Fruit fly (Drosophila melanogaster) whole organism, embryonic: ENCODE measurements around the gene Or22b.

Experiments
- Awh ChIP-seq: fragments of 200-800 bp; sonication (Bioruptor generic); IDR thresholded peaks from 2 replicates; pipeline ENCODE4, ENCODE4 v1.3.6; 2022; ENCODE audit warnings: missing biosample characterization, missing genetic modification characterization
- B-H1 ChIP-seq: fragments of 200-800 bp; sonication (Bioruptor generic); IDR thresholded peaks from 3 replicates; pipeline ENCODE4 v1.3.6; 2022; ENCODE audit warnings: missing biosample characterization, missing genetic modification characterization
- Bdp1 ChIP-seq: fragments of 200-800 bp; sonication (Bioruptor generic); optimal IDR thresholded peaks from 3 replicates; lab custom pipeline; 2016; ENCODE audit warnings: missing biosample characterization, missing genetic modification characterization
- CG10274 ChIP-seq: fragments of 200-800 bp; sonication (Bioruptor generic); optimal IDR thresholded peaks from 3 replicates; lab custom pipeline; 2017; ENCODE audit warnings: missing biosample characterization, mild to moderate bottlenecking, missing genetic modification characterization
- CG10321 ChIP-seq: fragments of 200-800 bp; sonication (Bioruptor generic); IDR thresholded peaks from 2 replicates; pipeline ENCODE4 v1.3.6; 2022; ENCODE audit warnings: missing biosample characterization, missing genetic modification characterization
- CG12155 ChIP-seq: fragments of 200-800 bp; sonication (Bioruptor generic); optimal IDR thresholded peaks from 3 replicates; lab custom pipeline; 2016; ENCODE audit warnings: missing biosample characterization, missing genetic modification characterization
- CG12219 ChIP-seq: fragments of 200-800 bp; sonication (Bioruptor generic); optimal IDR thresholded peaks from 3 replicates; lab custom pipeline; 2018; ENCODE audit warnings: missing biosample characterization, mild to moderate bottlenecking, missing genetic modification characterization
- CG12299 ChIP-seq: fragments of 200-800 bp; sonication (Bioruptor generic); optimal IDR thresholded peaks from 2 replicates; lab custom pipeline; 2018; ENCODE audit warnings: missing biosample characterization, mild to moderate bottlenecking, missing genetic modification characterization
- CG14710 ChIP-seq: fragments of 200-800 bp; sonication (Bioruptor generic); optimal IDR thresholded peaks from 3 replicates; lab custom pipeline; 2019; ENCODE audit warnings: missing biosample characterization, mild to moderate bottlenecking, missing genetic modification characterization, moderate library complexity
- CG15269 ChIP-seq: fragments of 200-800 bp; sonication (Bioruptor generic); optimal IDR thresholded peaks from 2 replicates; lab custom pipeline; 2018; ENCODE audit warnings: missing biosample characterization, mild to moderate bottlenecking, missing genetic modification characterization, moderate library complexity
- CG17912 ChIP-seq: fragments of 200-800 bp; sonication (Bioruptor generic); optimal IDR thresholded peaks from 2 replicates; lab custom pipeline; 2018; ENCODE audit warnings: missing biosample characterization, mild to moderate bottlenecking, missing genetic modification characterization
- CG1832 ChIP-seq: fragments of 200-800 bp; sonication (Bioruptor generic); optimal IDR thresholded peaks from 2 replicates; lab custom pipeline; 2017; ENCODE audit warnings: missing biosample characterization, mild to moderate bottlenecking, missing genetic modification characterization, inconsistent platforms
- CG18476 ChIP-seq: fragments of 200-800 bp; sonication (Bioruptor generic); optimal IDR thresholded peaks from 2 replicates; lab custom pipeline; 2016; ENCODE audit warnings: missing biosample characterization, mild to moderate bottlenecking, missing genetic modification characterization
- CG2678 ChIP-seq: fragments of 200-800 bp; sonication (Bioruptor generic); optimal IDR thresholded peaks from 3 replicates; lab custom pipeline; 2019; ENCODE audit warnings: missing biosample characterization, mild to moderate bottlenecking, missing genetic modification characterization, moderate library complexity
- CG32767 ChIP-seq: fragments of 200-800 bp; sonication (Bioruptor generic); IDR thresholded peaks from 2 replicates; pipeline ENCODE4 v1.3.6; 2022; ENCODE audit warnings: missing biosample characterization, missing genetic modification characterization
- CG3407 ChIP-seq: fragments of 200-800 bp; sonication (Bioruptor generic); optimal IDR thresholded peaks from 2 replicates; lab custom pipeline; 2018; ENCODE audit warnings: missing biosample characterization, mild to moderate bottlenecking, missing genetic modification characterization
- CG43689 ChIP-seq: fragments of 200-800 bp; sonication (Bioruptor generic); IDR thresholded peaks from 2 replicates; pipeline ENCODE4 v1.3.6; 2022; ENCODE audit warnings: missing biosample characterization, missing genetic modification characterization
- CG4404 ChIP-seq: fragments of 200-800 bp; sonication (Bioruptor generic); IDR thresholded peaks from 2 replicates; pipeline ENCODE4 v1.3.6; 2022; ENCODE audit warnings: missing biosample characterization, missing genetic modification characterization
- CG5953 ChIP-seq: fragments of 200-800 bp; sonication (Bioruptor generic); IDR thresholded peaks from 2 replicates; pipeline ENCODE4 v1.3.6; 2022; ENCODE audit warnings: missing biosample characterization, missing genetic modification characterization
- CG6813 ChIP-seq: fragments of 200-800 bp; sonication (Bioruptor generic); optimal IDR thresholded peaks from 2 replicates; lab custom pipeline; 2017; ENCODE audit warnings: missing biosample characterization, missing genetic modification characterization, mild to moderate bottlenecking, moderate library complexity, missing genetic modification reagents
- CG8290 ChIP-seq, 3 experiments: fragments of 200-800 bp; sonication (Bioruptor generic); optimal IDR thresholded peaks; 2 replicates each; lab custom pipeline; 2016 to 2019; ENCODE audit warnings: missing biosample characterization in 3 of 3, missing genetic modification characterization in 3 of 3, mild to moderate bottlenecking in 2 of 3, moderate library complexity in 1 of 3
- HLH3B ChIP-seq: fragments of 200-800 bp; sonication (Bioruptor generic); IDR thresholded peaks from 2 replicates; pipeline ENCODE4 v1.3.6; 2022; ENCODE audit warnings: missing biosample characterization, missing genetic modification characterization
- Lhr ChIP-seq: fragments of 200-800 bp; sonication (Bioruptor generic); optimal IDR thresholded peaks from 3 replicates; lab custom pipeline; 2017; ENCODE audit warnings: mild to moderate bottlenecking, missing biosample characterization, missing genetic modification reagents, missing genetic modification characterization
- MESR4 ChIP-seq: fragments of 200-800 bp; sonication (Bioruptor generic); optimal IDR thresholded peaks from 2 replicates; lab custom pipeline; 2018; ENCODE audit warnings: missing biosample characterization, mild to moderate bottlenecking, missing genetic modification characterization, moderate library complexity
- MTF-1 ChIP-seq: fragments of 200-800 bp; sonication (Bioruptor generic); optimal IDR thresholded peaks from 2 replicates; lab custom pipeline; 2018; ENCODE audit warnings: missing biosample characterization, mild to moderate bottlenecking, missing genetic modification characterization, borderline replicate concordance
- Meics ChIP-seq: fragments of 200-800 bp; sonication (Bioruptor generic); optimal IDR thresholded peaks from 2 replicates; lab custom pipeline; 2017; ENCODE audit warnings: missing biosample characterization, mild to moderate bottlenecking, missing genetic modification characterization
- Optix ChIP-seq: fragments of 200-800 bp; sonication (Bioruptor generic); IDR thresholded peaks from 3 replicates; pipeline ENCODE4 v1.3.6; 2022; ENCODE audit warnings: missing biosample characterization, missing genetic modification characterization
- Pdp1 ChIP-seq, 2 experiments: fragments of 200-800 bp; sonication (Bioruptor generic); optimal IDR thresholded peaks; 3 replicates each; lab custom pipeline; 2016; ENCODE audit warnings: missing biosample characterization in 2 of 2, missing genetic modification characterization in 2 of 2, mild to moderate bottlenecking in 1 of 2, moderate library complexity in 1 of 2
- Sox102F ChIP-seq: fragments of 200-800 bp; sonication (Bioruptor generic); optimal IDR thresholded peaks from 2 replicates; lab custom pipeline; 2018; ENCODE audit warnings: missing biosample characterization, mild to moderate bottlenecking, missing genetic modification characterization, moderate library complexity
- TFAM ChIP-seq: fragments of 200-800 bp; sonication (Bioruptor generic); optimal IDR thresholded peaks from 2 replicates; lab custom pipeline; 2017; ENCODE audit warnings: missing biosample characterization, missing genetic modification characterization, inconsistent platforms
- Xrp1 ChIP-seq: fragments of 200-800 bp; sonication (Bioruptor generic); IDR thresholded peaks from 2 replicates; pipeline ENCODE4 v1.3.6; 2022; ENCODE audit warnings: missing biosample characterization, missing genetic modification characterization
- ato ChIP-seq: fragments of 200-800 bp; sonication (Bioruptor generic); IDR thresholded peaks from 2 replicates; pipeline ENCODE4 v1.3.6; 2022; ENCODE audit warnings: missing biosample characterization, missing genetic modification characterization; ENCODE audit not compliant: partially characterized antibody
- corto ChIP-seq: fragments of 200-800 bp; sonication (Bioruptor generic); optimal IDR thresholded peaks from 2 replicates; lab custom pipeline; 2016; ENCODE audit warnings: missing biosample characterization, mild to moderate bottlenecking, missing genetic modification characterization, moderate library complexity
- da ChIP-seq: fragments of 200-800 bp; sonication (Bioruptor generic); optimal IDR thresholded peaks from 2 replicates; lab custom pipeline; 2016; ENCODE audit warnings: missing biosample characterization, missing genetic modification characterization
- disco-r ChIP-seq: fragments of 200-800 bp; sonication (Bioruptor generic); optimal IDR thresholded peaks from 2 replicates; lab custom pipeline; 2016; ENCODE audit warnings: missing biosample characterization, missing genetic modification characterization
- gcm ChIP-seq: fragments of 200-800 bp; sonication (Bioruptor generic); optimal IDR thresholded peaks from 2 replicates; lab custom pipeline; 2019; ENCODE audit warnings: missing biosample characterization, mild to moderate bottlenecking, missing genetic modification characterization, moderate library complexity
- gsb ChIP-seq: fragments of 200-800 bp; sonication (Bioruptor generic); IDR thresholded peaks from 2 replicates; pipeline ENCODE4 v1.3.6; 2022; ENCODE audit warnings: missing biosample characterization, missing genetic modification characterization
- gt ChIP-seq: fragments of 200-800 bp; sonication (Bioruptor generic); IDR thresholded peaks from 2 replicates; pipeline ENCODE4 v1.3.6; 2022; ENCODE audit warnings: missing biosample characterization, missing genetic modification characterization
- kah ChIP-seq: fragments of 200-800 bp; sonication (Bioruptor generic); optimal IDR thresholded peaks from 2 replicates; lab custom pipeline; 2018; ENCODE audit warnings: missing biosample characterization, mild to moderate bottlenecking, missing genetic modification characterization
- knrl ChIP-seq: fragments of 200-800 bp; sonication (Bioruptor generic); IDR thresholded peaks from 3 replicates; pipeline ENCODE4 v1.3.6; 2022; ENCODE audit warnings: missing biosample characterization, missing genetic modification characterization; ENCODE audit not compliant: partially characterized antibody
- lbe ChIP-seq: fragments of 200-800 bp; sonication (Bioruptor generic); optimal IDR thresholded peaks from 2 replicates; lab custom pipeline; 2016; ENCODE audit warnings: missing biosample characterization, mild to moderate bottlenecking, missing genetic modification characterization
- mld ChIP-seq: fragments of 200-800 bp; sonication (Bioruptor generic); IDR thresholded peaks from 3 replicates; pipeline ENCODE4 v1.3.6; 2022; ENCODE audit warnings: missing biosample characterization, missing genetic modification characterization; ENCODE audit not compliant: partially characterized antibody
- odd ChIP-seq: fragments of 200-800 bp; sonication (Bioruptor generic); optimal IDR thresholded peaks from 2 replicates; lab custom pipeline; 2017; ENCODE audit warnings: missing biosample characterization, mild to moderate bottlenecking, missing genetic modification characterization
- otp ChIP-seq: fragments of 200-800 bp; sonication (Bioruptor generic); IDR thresholded peaks from 3 replicates; pipeline ENCODE4, ENCODE4 v1.3.6; 2022; ENCODE audit warnings: missing biosample characterization, missing genetic modification characterization
- rib ChIP-seq: fragments of 200-800 bp; sonication (Bioruptor generic); IDR thresholded peaks from 2 replicates; pipeline ENCODE4 v1.3.6; 2022; ENCODE audit warnings: missing biosample characterization, missing genetic modification characterization
- sna ChIP-seq: fragments of 200-800 bp; sonication (Bioruptor generic); IDR thresholded peaks from 2 replicates; pipeline ENCODE4 v1.3.6; 2022; ENCODE audit warnings: missing biosample characterization, missing genetic modification characterization; ENCODE audit not compliant: partially characterized antibody
- tap ChIP-seq: fragments of 200-800 bp; optimal IDR thresholded peaks from 3 replicates; lab custom pipeline; 2019; ENCODE audit warnings: missing biosample characterization, mild to moderate bottlenecking, missing genetic modification characterization, moderate library complexity
- toy ChIP-seq: fragments of 200-800 bp; sonication (Bioruptor generic); IDR thresholded peaks from 2 replicates; pipeline ENCODE4 v1.3.6; 2022; ENCODE audit warnings: missing biosample characterization, missing genetic modification characterization
- tup ChIP-seq: fragments of 200-800 bp; sonication (Bioruptor generic); optimal IDR thresholded peaks from 2 replicates; lab custom pipeline; 2016; ENCODE audit warnings: missing biosample characterization, mild to moderate bottlenecking, missing genetic modification characterization, moderate library complexity
- wdn ChIP-seq: fragments of 200-800 bp; sonication (Bioruptor generic); IDR thresholded peaks from 2 replicates; pipeline ENCODE4 v1.3.6; 2022; ENCODE audit warnings: missing biosample characterization, missing genetic modification characterization
- zfh2 ChIP-seq: fragments of 200-800 bp; sonication (Bioruptor generic); optimal IDR thresholded peaks from 2 replicates; lab custom pipeline; 2016; ENCODE audit warnings: missing biosample characterization, missing genetic modification characterization

Gene Or22b

dm6 chr2L:1568631-1569030 is 46.1 kb downstream of the Or22b start (continued):
- no peak for TF ChIP-seq Lhr (GFP tag; lab: Kevin White, UChicago)
- TF ChIP-seq CG2678 (tag; lab: Kevin White, UChicago), result peak; percentile 40
- TF ChIP-seq toy, result no peak
- TF ChIP-seq CG32767 (GFP tag; lab: Robert Waterston, UW), result no peak
- TF ChIP-seq CG43689, result no peak
- no peak for TF ChIP-seq gcm (GFP tag; lab: Kevin White, UChicago)
- no peak for TF ChIP-seq tup (GFP tag; lab: Kevin White, UChicago)
- TF ChIP-seq Xrp1, result 0 out of 2 replicates have a peak, but pooled peaks have one; percentile 29
- no peak for TF ChIP-seq CG12155 (GFP tag; lab: Kevin White, UChicago)
- no peak for TF ChIP-seq CG15269
- no peak for TF ChIP-seq knrl (GFP tag; lab: Robert Waterston, UW)
- no peak for TF ChIP-seq Bdp1 (GFP tag; lab: Kevin White, UChicago)
- TF ChIP-seq MTF-1 (GFP tag; lab: Kevin White, UChicago), result no peak
- TF ChIP-seq disco-r (GFP tag; lab: Kevin White, UChicago), result no peak
- no peak for TF ChIP-seq CG12299
- TF ChIP-seq CG6813 (GFP tag; lab: Kevin White, UChicago), result peak; percentile 36
- TF ChIP-seq mld (GFP tag; lab: Robert Waterston, UW), result no peak
- no peak for TF ChIP-seq CG4404 (GFP tag; lab: Robert Waterston, UW)
- no peak for TF ChIP-seq HLH3B (GFP tag; lab: Robert Waterston, UW)
- no peak for TF ChIP-seq odd (GFP tag; lab: Kevin White, UChicago)
- no peak for TF ChIP-seq CG1832 (GFP tag; lab: Kevin White, UChicago)
- TF ChIP-seq CG18476 (GFP tag; lab: Kevin White, UChicago), result no peak
- TF ChIP-seq B-H1 (GFP tag; lab: Robert Waterston, UW), result no peak
- no peak for TF ChIP-seq sna (GFP tag; lab: Robert Waterston, UW)
- TF ChIP-seq zfh2 (GFP tag; lab: Kevin White, UChicago), result no peak
- TF ChIP-seq MESR4 (GFP tag; lab: Kevin White, UChicago), result no peak
- no peak for TF ChIP-seq CG14710 (tag; lab: Kevin White, UChicago)
- TF ChIP-seq gt (GFP tag; lab: Robert Waterston, UW), result no peak
- TF ChIP-seq rib (GFP tag; lab: Robert Waterston, UW), result no peak
- TF ChIP-seq TFAM (GFP tag; lab: Kevin White, UChicago), result no peak
- no peak for TF ChIP-seq tap
- no peak for TF ChIP-seq Pdp1 (GFP tag; optimal IDR thresholded peaks at IDR 0.05; lab: Kevin White, UChicago)
- no peak for TF ChIP-seq CG10321
- no peak for TF ChIP-seq CG10274
- no peak for TF ChIP-seq da
- no peak for TF ChIP-seq otp (GFP tag; lab: Robert Waterston, UW)
- no peak for TF ChIP-seq kah (GFP tag; lab: Kevin White, UChicago)
- no peak for TF ChIP-seq Optix (GFP tag; lab: Robert Waterston, UW)
- peak; percentile 43 for TF ChIP-seq Sox102F (GFP tag; lab: Kevin White, UChicago)
- no peak for TF ChIP-seq ato
- no peak for TF ChIP-seq lbe (GFP tag; lab: Kevin White, UChicago)
- TF ChIP-seq CG8290 (GFP tag; optimal IDR thresholded peaks at IDR 0.05; lab: Kevin White, UChicago), result no peak
- TF ChIP-seq CG8290 (tag; optimal IDR thresholded peaks at IDR 0.05; lab: Kevin White, UChicago), result peak in 1 of 2 experiments; percentile 20
- TF ChIP-seq CG3407 (GFP tag; lab: Kevin White, UChicago), result no peak
- no peak for TF ChIP-seq gsb
- no peak for TF ChIP-seq wdn (GFP tag; lab: Robert Waterston, UW)
- TF ChIP-seq CG12219 (GFP tag; lab: Kevin White, UChicago), result no peak
- TF ChIP-seq CG5953, result no peak
- peak; percentile 2 for TF ChIP-seq Meics (GFP tag; lab: Kevin White, UChicago)
- TF ChIP-seq CG17912 (GFP tag; lab: Kevin White, UChicago), result no peak
- no peak for TF ChIP-seq Awh (GFP tag; lab: Robert Waterston, UW)
- no peak for TF ChIP-seq corto (GFP tag; lab: Kevin White, UChicago)
